Worm (Caenorhabditis elegans) whole organism, mixed stage, embryonic: ENCODE measurements around the gene sru-12.

Experiments
- blmp-1 ChIP-seq: fragments of 150-350 bp; optimal IDR thresholded peaks from 2 replicates; lab custom pipeline; 2014; ENCODE audit warnings: missing biosample characterization, missing genetic modification characterization
- ceh-43 ChIP-seq: fragments of 200-800 bp; sonication (Bioruptor generic); optimal IDR thresholded peaks from 2 replicates; lab custom pipeline; 2018; ENCODE audit warnings: mild to moderate bottlenecking, missing genetic modification characterization, moderate library complexity, missing compliant biosample characterization
- elt-1 ChIP-seq: sonication (generic microtip); optimal IDR thresholded peaks from 2 replicates; lab custom pipeline; 2017; ENCODE audit warnings: missing genetic modification characterization, mild to moderate bottlenecking, missing compliant biosample characterization, antibody characterized with exemption, moderate library complexity, borderline replicate concordance; ENCODE audit not compliant: insufficient read depth
- flh-1 ChIP-seq: fragments of 200-800 bp; sonication (Bioruptor generic); optimal IDR thresholded peaks from 2 replicates; lab custom pipeline; 2018; ENCODE audit warnings: mild to moderate bottlenecking, missing genetic modification characterization, moderate library complexity, missing compliant biosample characterization
- ham-2 ChIP-seq: fragments of 200-800 bp; sonication (Bioruptor generic); optimal IDR thresholded peaks from 2 replicates; lab custom pipeline; 2018; ENCODE audit warnings: mild to moderate bottlenecking, missing genetic modification characterization, missing compliant biosample characterization
- hlh-1 ChIP-seq: fragments of 150-350 bp; optimal IDR thresholded peaks from 2 replicates; lab custom pipeline; 2014; ENCODE audit warnings: missing biosample characterization, missing genetic modification reagents, missing genetic modification characterization
- lin-13 ChIP-seq: fragments of 150-350 bp; optimal IDR thresholded peaks from 2 replicates; lab custom pipeline; 2014; ENCODE audit warnings: missing biosample characterization, missing genetic modification characterization
- mab-5 ChIP-seq: fragments of 150-350 bp; optimal IDR thresholded peaks from 2 replicates; lab custom pipeline; 2014; ENCODE audit warnings: missing biosample characterization, missing genetic modification characterization
- nhr-12 ChIP-seq: fragments of 150-350 bp; optimal IDR thresholded peaks from 2 replicates; lab custom pipeline; 2014; ENCODE audit warnings: missing biosample characterization, missing genetic modification characterization
- nhr-28 ChIP-seq: fragments of 150-350 bp; optimal IDR thresholded peaks from 2 replicates; lab custom pipeline; 2014; ENCODE audit warnings: missing biosample characterization, missing genetic modification characterization
- nhr-76 ChIP-seq: sonication (generic microtip); optimal IDR thresholded peaks from 2 replicates; lab custom pipeline; 2017; ENCODE audit warnings: missing biosample characterization, missing genetic modification characterization
- pha-4 ChIP-seq: fragments of 150-350 bp; optimal IDR thresholded peaks from 2 replicates; lab custom pipeline; 2018; ENCODE audit warnings: missing biosample characterization, missing genetic modification reagents, missing genetic modification characterization
- sptf-1 ChIP-seq: sonication (generic microtip); optimal IDR thresholded peaks from 2 replicates; lab custom pipeline; 2017; ENCODE audit warnings: mild to moderate bottlenecking, missing genetic modification characterization, moderate library complexity, missing compliant biosample characterization

DNA sequence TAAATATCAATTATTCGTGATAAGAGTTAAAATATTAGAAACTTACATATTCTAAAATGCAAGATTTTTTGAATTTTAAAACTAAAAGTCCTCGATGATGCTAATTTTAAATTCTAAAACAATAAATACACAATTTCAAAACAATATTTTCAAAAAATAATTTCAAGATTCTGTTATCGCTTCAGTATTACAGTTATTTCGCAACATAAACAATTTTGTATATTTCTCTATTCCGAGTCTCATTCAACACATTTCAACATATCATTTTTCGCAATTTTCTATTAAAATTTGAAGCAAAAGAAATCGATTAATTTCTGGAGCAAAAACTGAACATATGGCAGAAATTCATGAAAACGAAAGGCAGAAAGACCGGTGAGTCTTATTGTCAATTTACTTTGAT, 50.2 kb downstream of the sru-12 start, which contains the start of gene fbxa-98:
- TF ChIP-seq ham-2 (GFP tag; lab: Kevin White, UChicago) (no peak), flh-1 (no peak), nhr-28 (no peak), elt-1 (no peak), hlh-1 (tag; lab: Kevin White, UChicago) (no peak), lin-13 (no peak), pha-4 (tag; lab: Kevin White, UChicago) (no peak), sptf-1 (tag; lab: Kevin White, UChicago) (no peak), nhr-12 (no peak), nhr-76 (no peak), mab-5 (tag; lab: Kevin White, UChicago) (no peak), blmp-1 (tag; lab: Kevin White, UChicago) (no peak), ceh-43 (GFP tag; lab: Kevin White, UChicago) (no peak)
